Fruit fly (Drosophila melanogaster) ovary, adult (tissue): Measurements from ENCODE around the gene Ilk.

Experiments used
- CG17801 ChIP-seq: fragments of 200-800 bp; optimal IDR thresholded peaks from 2 replicates; lab custom pipeline; 2019; ENCODE audit warnings: missing biosample characterization, mild to moderate bottlenecking, missing genetic modification characterization, moderate library complexity; ENCODE audit not compliant: partially characterized antibody

The Ilk gene

dm6 chr3L:21259257-21259656 lies 42.6 kb downstream of the Ilk start:
- no peak for TF ChIP-seq CG17801

dm6 chr3L:21261403-21262164 lies 44.9 kb downstream of the Ilk start:
- TF ChIP-seq CG17801 = peak; percentile 37

DNA sequence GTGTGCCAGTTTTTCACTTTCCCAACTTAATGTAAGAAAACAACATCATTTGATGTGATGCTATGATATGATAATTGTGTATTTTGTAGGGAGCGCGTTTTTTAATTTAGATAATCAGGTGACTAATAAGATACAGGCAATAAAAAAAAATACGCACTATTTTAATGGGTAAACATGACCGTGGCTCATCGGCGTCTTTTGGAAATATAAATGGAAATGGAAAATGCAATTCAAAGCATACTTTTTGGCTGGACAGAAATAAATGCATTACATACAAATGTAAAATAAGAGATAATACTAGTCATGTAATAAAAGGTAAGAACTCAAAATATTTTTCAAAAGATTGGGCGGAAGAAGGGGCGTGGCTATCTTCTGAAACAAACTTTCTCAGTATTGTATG lies 45.7 kb downstream of the Ilk start:
- TF ChIP-seq CG17801 = no peak

dm6 chr3L:21266101-21266656 lies 49.5 kb downstream of the Ilk start:
- no peak for TF ChIP-seq CG17801

- TF ChIP-seq CG17801 = no peak
These were observed 51.2 kb downstream of the Ilk start, which contains the start of gene CG9391 for dm6 chr3L:21267862-21268385. Gene CG9391, minus strand, starts transcription at chr3L:21268335.
